Fruit fly (Drosophila melanogaster): ENCODE results near the gene CG7044.

CG7044 gene

dm6 chr3R:21097631-21098117 is 3.8 kb downstream of the CG7044 start, which contains the start of gene RhoGAP93B (continued):
- TF ChIP-seq CG4328 (GFP tag; optimal IDR thresholded peaks at IDR 0.05): peak; percentile 71
- TF ChIP-seq nau (GFP tag; optimal IDR thresholded peaks at IDR 0.05): no peak
- TF ChIP-seq slbo (GFP tag; IDR thresholded peaks at IDR 0.05): peak; percentile 93
- peak; percentile 86 for TF ChIP-seq CG10147 (GFP tag; optimal IDR thresholded peaks at IDR 0.05)
- peak; percentile 73 for TF ChIP-seq Adf1 (GFP tag; IDR thresholded peaks at IDR 0.05)
- peak; percentile 84 for TF ChIP-seq CG5953 (GFP tag; IDR thresholded peaks at IDR 0.05)
- TF ChIP-seq CG3407 (GFP tag; optimal IDR thresholded peaks at IDR 0.05): no peak
- peak; percentile 56 for TF ChIP-seq CG4617 (GFP tag; optimal IDR thresholded peaks at IDR 0.05; ENCODE audit: borderline replicate concordance)
- TF ChIP-seq CG4404 (GFP tag; IDR thresholded peaks at IDR 0.05): peak; percentile 94
- peak; percentile 96 for TF ChIP-seq Gug (GFP tag; IDR thresholded peaks at IDR 0.05)
- TF ChIP-seq CG3065 (GFP tag; optimal IDR thresholded peaks at IDR 0.05): peak; percentile 54
- TF ChIP-seq pho (GFP tag; optimal IDR thresholded peaks at IDR 0.05): peak; percentile 93
- TF ChIP-seq ftz-f1 (GFP tag; optimal IDR thresholded peaks at IDR 0.05): peak; percentile 64
- peak; percentile 35 for TF ChIP-seq BtbVII (GFP tag; optimal IDR thresholded peaks at IDR 0.05)
- TF ChIP-seq Fer3 (tag; optimal IDR thresholded peaks at IDR 0.05): peak; percentile 82
- TF ChIP-seq cato (GFP tag; optimal IDR thresholded peaks at IDR 0.05; ENCODE audit: borderline replicate concordance): peak; percentile 63
- peak; percentile 85 for TF ChIP-seq Mrtf (GFP tag; IDR thresholded peaks at IDR 0.05)
- peak; percentile 8 for TF ChIP-seq CG12219 (GFP tag; optimal IDR thresholded peaks at IDR 0.05)
- peak; percentile 90 for TF ChIP-seq CG15696 (tag; optimal IDR thresholded peaks at IDR 0.05)
- peak; percentile 57 for TF ChIP-seq CG7556 (GFP tag; optimal IDR thresholded peaks at IDR 0.05)
- TF ChIP-seq CG33213 (GFP tag; optimal IDR thresholded peaks at IDR 0.05): peak; percentile 81
- peak; percentile 90 for TF ChIP-seq CG2116 (GFP tag; optimal IDR thresholded peaks at IDR 0.05)
- TF ChIP-seq CG12942 (GFP tag; optimal IDR thresholded peaks at IDR 0.05): peak; percentile 77
- peak; percentile 85 for TF ChIP-seq Mad (GFP tag; optimal IDR thresholded peaks at IDR 0.05)
- TF ChIP-seq hkb (optimal IDR thresholded peaks at IDR 0.05): peak; percentile 88
- peak; percentile 92 for TF ChIP-seq hkb (GFP tag; IDR thresholded peaks at IDR 0.05)
- TF ChIP-seq ATbp (GFP tag; optimal IDR thresholded peaks at IDR 0.05): no peak
- TF ChIP-seq CG18619 (GFP tag; optimal IDR thresholded peaks at IDR 0.05): peak; percentile 58
- peak; percentile 86 for TF ChIP-seq Atf3 (GFP tag; optimal IDR thresholded peaks at IDR 0.05)
- peak; percentile 44; the same call in 1 of the 2 replicates for TF ChIP-seq CG11696 (GFP tag; IDR thresholded peaks at IDR 0.05)
- TF ChIP-seq ranshi (GFP tag; IDR thresholded peaks at IDR 0.05): peak; percentile 94
- TF ChIP-seq D19A (tag; optimal IDR thresholded peaks at IDR 0.05): peak; percentile 70
- TF ChIP-seq Bteb2 (GFP tag; optimal IDR thresholded peaks at IDR 0.05): peak; percentile 60
- TF ChIP-seq ase (GFP tag; IDR thresholded peaks at IDR 0.05): peak; percentile 90
- TF ChIP-seq CG1529 (GFP tag; optimal IDR thresholded peaks at IDR 0.05): peak; percentile 42
- peak; percentile 78 for TF ChIP-seq grau (tag; optimal IDR thresholded peaks at IDR 0.05)
- TF ChIP-seq PHDP (tag; optimal IDR thresholded peaks at IDR 0.05): peak; percentile 84
- TF ChIP-seq CG3838 (GFP tag; optimal IDR thresholded peaks at IDR 0.05): peak; percentile 79
- TF ChIP-seq CG12236 (GFP tag; optimal IDR thresholded peaks at IDR 0.05): peak; percentile 57
- no peak for TF ChIP-seq CG12769 (tag; optimal IDR thresholded peaks at IDR 0.05)
- TF ChIP-seq dmrt99B (tag; optimal IDR thresholded peaks at IDR 0.05): no peak
- peak; percentile 100 for TF ChIP-seq bbx (GFP tag; IDR thresholded peaks at IDR 0.05; ENCODE audit: partially characterized antibody)
- peak; percentile 89 for TF ChIP-seq CG11247 (GFP tag; IDR thresholded peaks at IDR 0.05)
- TF ChIP-seq stwl (tag; optimal IDR thresholded peaks at IDR 0.05): peak; percentile 87
- TF ChIP-seq Taf1 (GFP tag; IDR thresholded peaks at IDR 0.05): peak; percentile 80
- TF ChIP-seq zen (tag; optimal IDR thresholded peaks at IDR 0.05): peak; percentile 86
- TF ChIP-seq CG3726 (GFP tag; IDR thresholded peaks at IDR 0.05): peak; percentile 86
- peak; percentile 36 for TF ChIP-seq HHEX (GFP tag; optimal IDR thresholded peaks at IDR 0.05)
- TF ChIP-seq gsb-n (tag; optimal IDR thresholded peaks at IDR 0.05): no peak
- peak; percentile 91 for TF ChIP-seq CG17186 (GFP tag; optimal IDR thresholded peaks at IDR 0.05)
- TF ChIP-seq crc (GFP tag; optimal IDR thresholded peaks at IDR 0.05): peak; percentile 74
